Fruit fly (Drosophila melanogaster) whole organism, wandering third instar larva: ENCODE data around the gene Cisd2.

Experiments
- Abd-B ChIP-seq: fragments of >200 bp; optimal IDR thresholded peaks from 2 replicates; lab custom pipeline; 2017; ENCODE audit warnings: missing biosample characterization, missing genetic modification characterization
- CG32264 ChIP-seq: fragments of 200-800 bp; sonication (Bioruptor generic); optimal IDR thresholded peaks from 2 replicates; lab custom pipeline; 2016; ENCODE audit warnings: missing biosample characterization, missing genetic modification characterization
- CG9705 ChIP-seq: fragments of 200-800 bp; sonication (Bioruptor generic); optimal IDR thresholded peaks from 2 replicates; lab custom pipeline; 2018; ENCODE audit warnings: missing biosample characterization, mild to moderate bottlenecking, missing genetic modification characterization
- CrebA ChIP-seq: fragments of 200-800 bp; sonication (Bioruptor generic); optimal IDR thresholded peaks from 2 replicates; lab custom pipeline; 2016; ENCODE audit warnings: missing biosample characterization, mild to moderate bottlenecking, missing genetic modification characterization, borderline replicate concordance
- Dfd ChIP-seq: fragments of >200 bp; optimal IDR thresholded peaks from 2 replicates; lab custom pipeline; 2017; ENCODE audit warnings: missing biosample characterization, missing genetic modification characterization
- Dif ChIP-seq: fragments of 200-275, 200-300 bp; sonication (Bioruptor generic); optimal IDR thresholded peaks from 2 replicates; lab custom pipeline; 2018; ENCODE audit warnings: missing biosample characterization, missing genetic modification characterization; ENCODE audit not compliant: partially characterized antibody
- GATAd ChIP-seq: sonication (Bioruptor generic); optimal IDR thresholded peaks from 2 replicates; lab custom pipeline; 2016; ENCODE audit warnings: missing biosample characterization, missing genetic modification characterization
- HLH106 ChIP-seq: fragments of 200-800 bp; optimal IDR thresholded peaks from 3 replicates; lab custom pipeline; 2019; ENCODE audit warnings: missing biosample characterization, mild to moderate bottlenecking, missing genetic modification characterization, moderate library complexity
- Hnf4 ChIP-seq: fragments of 200-800 bp; sonication (Bioruptor generic); optimal IDR thresholded peaks from 2 replicates; lab custom pipeline; 2016; ENCODE audit warnings: missing biosample characterization, mild to moderate bottlenecking, missing genetic modification characterization
- Hr78 ChIP-seq: fragments of >200 bp; optimal IDR thresholded peaks from 2 replicates; lab custom pipeline; 2017; ENCODE audit warnings: missing biosample characterization, missing genetic modification characterization
- Hr83 ChIP-seq: fragments of 200-300 bp; sonication (Bioruptor generic); optimal IDR thresholded peaks from 2 replicates; lab custom pipeline; 2016; ENCODE audit warnings: missing biosample characterization, mild to moderate bottlenecking, missing genetic modification characterization, moderate library complexity; ENCODE audit not compliant: poor library complexity, severe bottlenecking
- Jra ChIP-seq: sonication (Bioruptor generic); optimal IDR thresholded peaks from 2 replicates; lab custom pipeline; 2016; ENCODE audit warnings: missing biosample characterization, missing genetic modification characterization
- Mio ChIP-seq: sonication (Bioruptor generic); optimal IDR thresholded peaks from 2 replicates; lab custom pipeline; 2016; ENCODE audit warnings: missing biosample characterization, missing genetic modification characterization
- Myc ChIP-seq: fragments of >200 bp; optimal IDR thresholded peaks from 2 replicates; lab custom pipeline; 2017
- N ChIP-seq: fragments of >200 bp; optimal IDR thresholded peaks from 2 replicates; lab custom pipeline; 2018; ENCODE audit warnings: missing biosample characterization, missing external identifiers, missing genetic modification characterization
- OdsH ChIP-seq: fragments of 200-800 bp; sonication (Bioruptor generic); optimal IDR thresholded peaks from 2 replicates; lab custom pipeline; 2016; ENCODE audit warnings: missing biosample characterization, mild to moderate bottlenecking, missing genetic modification characterization
- Rel ChIP-seq, 2 experiments: fragments of 200-800 bp; sonication (Bioruptor generic) in 1 of 2; optimal IDR thresholded peaks; 2 replicates in 1 of 2; 3 replicates in 1 of 2; lab custom pipeline; 2016 to 2019; ENCODE audit warnings: mild to moderate bottlenecking in 2 of 2, missing biosample characterization in 2 of 2, missing genetic modification characterization in 2 of 2, moderate library complexity in 1 of 2
- Sp1 ChIP-seq: fragments of 200-800 bp; sonication (Bioruptor generic); optimal IDR thresholded peaks from 3 replicates; lab custom pipeline; 2019; ENCODE audit warnings: missing biosample characterization, mild to moderate bottlenecking, missing genetic modification characterization, moderate library complexity
- Vsx2 ChIP-seq: fragments of 200-300, 225-300 bp; sonication (Bioruptor generic); optimal IDR thresholded peaks from 2 replicates; lab custom pipeline; 2018; ENCODE audit warnings: missing biosample characterization, missing genetic modification characterization; ENCODE audit not compliant: partially characterized antibody
- br ChIP-seq: fragments of 200-800 bp; sonication (Bioruptor generic); optimal IDR thresholded peaks from 2 replicates; lab custom pipeline; 2016; ENCODE audit warnings: missing biosample characterization, missing genetic modification characterization
- brk ChIP-seq: fragments of 200-800 bp; sonication (Bioruptor generic); optimal IDR thresholded peaks from 2 replicates; lab custom pipeline; 2016; ENCODE audit warnings: missing biosample characterization, mild to moderate bottlenecking, missing genetic modification characterization
- dl ChIP-seq, 2 experiments: fragments of 175-275, 200-275 bp in 1 of 2; fragments of 200-275 bp in 1 of 2; sonication (Bioruptor generic); optimal IDR thresholded peaks; lab custom pipeline; 2018; ENCODE audit warnings: mild to moderate bottlenecking in 2 of 2, missing biosample characterization in 2 of 2, missing genetic modification characterization in 2 of 2, moderate library complexity in 2 of 2; ENCODE audit not compliant: partially characterized antibody in 2 of 2, insufficient read depth in 1 of 2
- dmrt93B ChIP-seq: fragments of 200-800 bp; sonication (Bioruptor generic); optimal IDR thresholded peaks from 2 replicates; lab custom pipeline; 2018; ENCODE audit warnings: missing biosample characterization, mild to moderate bottlenecking, missing genetic modification characterization
- dsf ChIP-seq: sonication (Bioruptor generic); optimal IDR thresholded peaks from 2 replicates; lab custom pipeline; 2016; ENCODE audit warnings: missing biosample characterization, missing genetic modification characterization, borderline replicate concordance
- ey ChIP-seq: fragments of 200-800 bp; sonication (Bioruptor generic); optimal IDR thresholded peaks from 2 replicates; lab custom pipeline; 2016; ENCODE audit warnings: missing biosample characterization, missing genetic modification characterization
- foxo ChIP-seq, 2 experiments: fragments of 200-800 bp; sonication (Bioruptor generic); optimal IDR thresholded peaks; 2 replicates in 1 of 2; 3 replicates in 1 of 2; lab custom pipeline; 2016 to 2017; ENCODE audit warnings: missing biosample characterization in 2 of 2, missing genetic modification characterization in 2 of 2
- fru ChIP-seq: fragments of 200-800 bp; sonication (Bioruptor generic); optimal IDR thresholded peaks from 3 replicates; lab custom pipeline; 2016; ENCODE audit warnings: missing biosample characterization, mild to moderate bottlenecking, missing genetic modification characterization
- h ChIP-seq: fragments of 200-800 bp; sonication (Bioruptor generic); optimal IDR thresholded peaks from 3 replicates; lab custom pipeline; 2016; ENCODE audit warnings: missing biosample characterization, mild to moderate bottlenecking, missing genetic modification characterization
- jim ChIP-seq: fragments of 175-275, 200-325 bp; sonication (Bioruptor generic); optimal IDR thresholded peaks from 2 replicates; lab custom pipeline; 2016; ENCODE audit warnings: missing biosample characterization, mild to moderate bottlenecking, missing genetic modification characterization
- lola ChIP-seq: fragments of >200 bp; optimal IDR thresholded peaks from 2 replicates; lab custom pipeline; 2017; ENCODE audit warnings: missing biosample characterization, missing genetic modification characterization
- pan ChIP-seq: fragments of >200 bp; optimal IDR thresholded peaks from 2 replicates; lab custom pipeline; 2017
- psq ChIP-seq: fragments of 200-800 bp; sonication (Bioruptor generic); optimal IDR thresholded peaks from 3 replicates; lab custom pipeline; 2017; ENCODE audit warnings: missing biosample characterization, mild to moderate bottlenecking, missing genetic modification characterization, moderate library complexity
- rgr ChIP-seq: fragments of 200-800 bp; sonication (Bioruptor generic); optimal IDR thresholded peaks from 3 replicates; lab custom pipeline; 2016; ENCODE audit warnings: missing biosample characterization, mild to moderate bottlenecking, missing genetic modification characterization
- sage ChIP-seq: fragments of 200-800 bp; sonication (Bioruptor generic); optimal IDR thresholded peaks from 2 replicates; lab custom pipeline; 2016; ENCODE audit warnings: missing biosample characterization, mild to moderate bottlenecking, missing genetic modification characterization
- sv ChIP-seq: fragments of 200-800 bp; sonication (Bioruptor generic); optimal IDR thresholded peaks from 3 replicates; lab custom pipeline; 2016; ENCODE audit warnings: missing biosample characterization, missing genetic modification characterization
- tai ChIP-seq: sonication (Bioruptor generic); optimal IDR thresholded peaks from 2 replicates; lab custom pipeline; 2016; ENCODE audit warnings: missing biosample characterization, missing genetic modification characterization
- usp ChIP-seq: fragments of >200 bp; optimal IDR thresholded peaks from 2 replicates; lab custom pipeline; 2017; ENCODE audit warnings: missing biosample characterization, missing genetic modification characterization
- woc ChIP-seq: sonication (Bioruptor generic); optimal IDR thresholded peaks from 2 replicates; lab custom pipeline; 2016; ENCODE audit warnings: missing biosample characterization, mild to moderate bottlenecking, missing genetic modification characterization

The Cisd2 gene

DNA sequence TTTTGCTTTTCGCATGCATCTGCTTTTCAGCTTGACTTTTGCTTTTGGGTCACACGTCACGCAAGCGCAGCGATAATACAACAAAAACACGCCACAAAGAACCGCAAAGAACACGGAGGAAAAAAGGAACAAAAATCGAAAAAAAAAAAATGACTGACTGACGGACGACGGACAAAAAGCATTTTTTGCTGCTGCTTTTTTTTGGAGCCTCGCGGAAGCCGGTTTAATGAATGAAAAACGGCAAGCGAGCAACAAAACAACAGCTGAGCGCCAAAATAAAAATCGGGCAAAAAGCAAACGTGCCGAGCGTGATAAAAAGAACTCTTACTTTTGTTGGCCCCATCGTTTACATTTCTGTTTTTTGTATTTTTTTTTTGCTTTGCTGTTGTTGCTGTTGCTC, 31.2 kb upstream of the Cisd2 start:
- no peak for TF ChIP-seq pan (lab: Kevin White, UChicago)
- TF ChIP-seq Dif: no peak
- TF ChIP-seq foxo (GFP tag; optimal IDR thresholded peaks at IDR 0.05; lab: Kevin White, UChicago): no peak
- peak; percentile 17 for TF ChIP-seq woc (GFP tag; lab: Kevin White, UChicago)
- TF ChIP-seq Hr78 (GFP tag; lab: Kevin White, UChicago): no peak
- TF ChIP-seq CrebA (GFP tag; lab: Kevin White, UChicago): no peak
- no peak for TF ChIP-seq br (GFP tag; lab: Kevin White, UChicago)
- TF ChIP-seq N (GFP tag; lab: Kevin White, UChicago): no peak
- no peak for TF ChIP-seq Vsx2 (GFP tag; lab: Kevin White, UChicago)
- TF ChIP-seq sv (GFP tag; lab: Kevin White, UChicago): no peak
- no peak for TF ChIP-seq Hnf4
- no peak for TF ChIP-seq dmrt93B (GFP tag; lab: Kevin White, UChicago)
- peak; percentile 64 for TF ChIP-seq Rel (GFP tag; optimal IDR thresholded peaks at IDR 0.05; lab: Kevin White, UChicago)
- TF ChIP-seq Rel (tag; optimal IDR thresholded peaks at IDR 0.05; lab: Kevin White, UChicago): peak; percentile 12
- no peak for TF ChIP-seq Myc (lab: Kevin White, UChicago)
- no peak for TF ChIP-seq Dfd (GFP tag; lab: Kevin White, UChicago)
- TF ChIP-seq ey (GFP tag; lab: Kevin White, UChicago): no peak
- TF ChIP-seq sage (GFP tag; lab: Kevin White, UChicago): peak; percentile 51
- TF ChIP-seq Sp1: peak; percentile 76
- TF ChIP-seq tai (GFP tag; lab: Kevin White, UChicago): no peak
- no peak for TF ChIP-seq h (GFP tag; lab: Kevin White, UChicago)
- no peak for TF ChIP-seq Jra
- peak; percentile 23 for TF ChIP-seq CG9705 (GFP tag; lab: Kevin White, UChicago)
- no peak for TF ChIP-seq dsf (GFP tag; lab: Kevin White, UChicago)
- no peak for TF ChIP-seq GATAd (GFP tag; lab: Kevin White, UChicago)
- TF ChIP-seq jim: peak; percentile 14
- no peak for TF ChIP-seq brk (GFP tag; lab: Kevin White, UChicago)
- TF ChIP-seq HLH106 (tag; lab: Kevin White, UChicago): no peak
- TF ChIP-seq CG32264 (GFP tag; lab: Kevin White, UChicago): peak; percentile 2
- TF ChIP-seq psq (GFP tag; lab: Kevin White, UChicago): peak; percentile 63
- no peak for TF ChIP-seq Hr83 (GFP tag; lab: Kevin White, UChicago)
- no peak for TF ChIP-seq Abd-B (GFP tag; lab: Kevin White, UChicago)
- TF ChIP-seq Mio (GFP tag; lab: Kevin White, UChicago): no peak
- no peak for TF ChIP-seq lola (GFP tag; lab: Kevin White, UChicago)
- TF ChIP-seq dl (GFP tag; optimal IDR thresholded peaks at IDR 0.05; lab: Kevin White, UChicago; ENCODE audit: insufficient read depth in 1 of 2, partially characterized antibody in 2 of 2): no peak
- TF ChIP-seq usp (GFP tag; lab: Kevin White, UChicago): no peak
- no peak for TF ChIP-seq OdsH (GFP tag; lab: Kevin White, UChicago)
- TF ChIP-seq rgr (GFP tag; lab: Kevin White, UChicago): no peak
- no peak for TF ChIP-seq fru

dm6 chr3R:29253874-29254273, 30.6 kb upstream of the Cisd2 start:
- TF ChIP-seq usp (GFP tag; lab: Kevin White, UChicago) (no peak), sv (GFP tag; lab: Kevin White, UChicago) (no peak), HLH106 (tag; lab: Kevin White, UChicago) (no peak)

- TF ChIP-seq sage (GFP tag; lab: Kevin White, UChicago) (no peak), Sp1 (no peak), br (GFP tag; lab: Kevin White, UChicago) (peak; percentile 19), pan (lab: Kevin White, UChicago) (no peak), OdsH (GFP tag; lab: Kevin White, UChicago) (peak; percentile 50), foxo (GFP tag; optimal IDR thresholded peaks at IDR 0.05; lab: Kevin White, UChicago) (no peak), jim (no peak), lola (GFP tag; lab: Kevin White, UChicago) (no peak), Abd-B (GFP tag; lab: Kevin White, UChicago) (no peak), GATAd (GFP tag; lab: Kevin White, UChicago) (no peak), ey (GFP tag; lab: Kevin White, UChicago) (no peak), Hnf4 (no peak), psq (GFP tag; lab: Kevin White, UChicago) (no peak), Mio (GFP tag; lab: Kevin White, UChicago) (no peak), Jra (no peak), fru (peak; percentile 1), dl (GFP tag; optimal IDR thresholded peaks at IDR 0.05; lab: Kevin White, UChicago; ENCODE audit: insufficient read depth in 1 of 2, partially characterized antibody in 2 of 2) (no peak), sv (GFP tag; lab: Kevin White, UChicago) (peak; percentile 13), CG9705 (GFP tag; lab: Kevin White, UChicago) (no peak), CG32264 (GFP tag; lab: Kevin White, UChicago) (no peak), h (GFP tag; lab: Kevin White, UChicago) (no peak), dmrt93B (GFP tag; lab: Kevin White, UChicago) (no peak), brk (GFP tag; lab: Kevin White, UChicago) (peak; percentile 3), CrebA (GFP tag; lab: Kevin White, UChicago) (no peak), dsf (GFP tag; lab: Kevin White, UChicago) (no peak), Hr78 (GFP tag; lab: Kevin White, UChicago) (no peak), Vsx2 (GFP tag; lab: Kevin White, UChicago) (peak; percentile 31), rgr (GFP tag; lab: Kevin White, UChicago) (no peak), N (GFP tag; lab: Kevin White, UChicago) (no peak), Dif (no peak), Dfd (GFP tag; lab: Kevin White, UChicago) (no peak), Myc (lab: Kevin White, UChicago) (peak; percentile 79), usp (GFP tag; lab: Kevin White, UChicago) (no peak), tai (GFP tag; lab: Kevin White, UChicago) (no peak), Hr83 (GFP tag; lab: Kevin White, UChicago) (peak; percentile 61), Rel (GFP tag; optimal IDR thresholded peaks at IDR 0.05; lab: Kevin White, UChicago) (no peak), Rel (tag; optimal IDR thresholded peaks at IDR 0.05; lab: Kevin White, UChicago) (peak; percentile 50), woc (GFP tag; lab: Kevin White, UChicago) (peak; percentile 40)
Observed at dm6 chr3R:29251418-29251817, 28.2 kb upstream of the Cisd2 start.
